Worm (Caenorhabditis elegans) whole organism, L2 larva: Measurements from ENCODE around the gene col-184.

Experiments used
- R02D3.7 ChIP-seq: fragments of 150-350 bp; optimal IDR thresholded peaks from 2 replicates; lab custom pipeline; 2014; ENCODE audit warnings: missing biosample characterization, missing genetic modification characterization
- alr-1 ChIP-seq: fragments of 150-350 bp; optimal IDR thresholded peaks from 2 replicates; lab custom pipeline; 2014; ENCODE audit warnings: missing biosample characterization, missing genetic modification characterization
- ceh-82 ChIP-seq: fragments of 150-350 bp; optimal IDR thresholded peaks from 2 replicates; lab custom pipeline; 2014; ENCODE audit warnings: missing biosample characterization, missing genetic modification characterization
- crh-2 ChIP-seq: sonication (generic microtip); optimal IDR thresholded peaks from 2 replicates; lab custom pipeline; 2017; ENCODE audit warnings: missing biosample characterization, missing genetic modification characterization
- egl-27 ChIP-seq: sonication (generic microtip); optimal IDR thresholded peaks from 3 replicates; lab custom pipeline; 2017; ENCODE audit warnings: missing biosample characterization, missing genetic modification reagents, missing genetic modification characterization
- lin-13 ChIP-seq: fragments of 150-350 bp; optimal IDR thresholded peaks from 2 replicates; lab custom pipeline; 2014; ENCODE audit warnings: missing biosample characterization, missing genetic modification reagents, missing genetic modification characterization
- nhr-11 ChIP-seq: fragments of 150-350 bp; optimal IDR thresholded peaks from 2 replicates; lab custom pipeline; 2014; ENCODE audit warnings: missing biosample characterization, missing genetic modification characterization
- nhr-21 ChIP-seq: fragments of 150-350 bp; optimal IDR thresholded peaks from 2 replicates; lab custom pipeline; 2014; ENCODE audit warnings: missing biosample characterization, missing genetic modification characterization
- nhr-25 ChIP-seq: fragments of 150-350 bp; sonication (generic microtip); optimal IDR thresholded peaks from 3 replicates; lab custom pipeline; 2014; ENCODE audit warnings: missing biosample characterization, missing genetic modification characterization
- nhr-77 ChIP-seq: fragments of 150-350 bp; optimal IDR thresholded peaks from 2 replicates; lab custom pipeline; 2014; ENCODE audit warnings: missing biosample characterization, missing genetic modification characterization
- skn-1 ChIP-seq: sonication (generic microtip); optimal IDR thresholded peaks from 2 replicates; lab custom pipeline; 2017; ENCODE audit warnings: missing biosample characterization, missing genetic modification characterization
- unc-62 ChIP-seq: fragments of 150-350 bp; optimal IDR thresholded peaks from 2 replicates; lab custom pipeline; 2014; ENCODE audit warnings: missing biosample characterization, missing genetic modification reagents, missing genetic modification characterization

DNA sequence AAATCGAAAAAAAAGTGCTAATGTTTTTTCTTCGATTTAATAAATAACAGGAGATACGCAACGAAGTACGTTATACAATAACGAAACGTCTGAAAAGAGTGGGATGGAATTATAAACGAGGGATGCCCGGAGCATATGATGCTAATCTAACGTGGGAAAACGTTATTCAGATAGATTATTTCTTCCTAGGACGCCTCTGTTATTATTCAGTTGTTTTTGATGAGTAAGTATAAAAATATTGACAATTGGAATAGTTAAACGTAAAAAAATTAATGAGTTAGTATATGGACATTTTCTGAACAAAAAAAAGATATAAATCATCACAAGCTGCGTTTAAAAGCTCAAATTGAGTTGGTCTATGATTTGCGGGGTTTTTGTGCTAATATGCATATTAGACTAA lies 15.6 kb downstream of the col-184 start, which contains the start of gene srd-51:
- TF ChIP-seq nhr-25, result no peak
- no peak for TF ChIP-seq skn-1 (tag; lab: Kevin White, UChicago)
- TF ChIP-seq lin-13 (GFP tag; lab: Kevin White, UChicago), result no peak
- no peak for TF ChIP-seq nhr-77 (tag; lab: Kevin White, UChicago)
- no peak for TF ChIP-seq nhr-11 (tag; lab: Kevin White, UChicago)
- no peak for TF ChIP-seq crh-2
- no peak for TF ChIP-seq alr-1
- no peak for TF ChIP-seq egl-27
- no peak for TF ChIP-seq ceh-82 (tag; lab: Kevin White, UChicago)
- TF ChIP-seq nhr-21 (tag; lab: Kevin White, UChicago), result no peak
- no peak for TF ChIP-seq unc-62 (GFP tag; lab: Kevin White, UChicago)
- TF ChIP-seq R02D3.7 (tag; lab: Kevin White, UChicago), result no peak
